Worm (Caenorhabditis elegans): Measurements from ENCODE around the gene best-1.

ce11 chrIV:13121396-13121795, 11.8 kb upstream of the best-1 start:
- TF ChIP-seq tbx-11 (GFP tag; IDR thresholded peaks at IDR 0.05) (no peak), hmbx-1 (tag; optimal IDR thresholded peaks at IDR 0.05) (no peak), ama-1 (optimal IDR thresholded peaks at IDR 0.05) (no peak), ets-7 (tag; optimal IDR thresholded peaks at IDR 0.05) (no peak), hnd-1 (tag; optimal IDR thresholded peaks at IDR 0.05) (no peak), tbx-37 (GFP tag; conservative IDR thresholded peaks at IDR 0.05) (no peak), tra-4 (tag; optimal IDR thresholded peaks at IDR 0.05) (no peak), ceh-36 (tag; optimal IDR thresholded peaks at IDR 0.05) (no peak), flt-1 (GFP tag; IDR thresholded peaks at IDR 0.05) (no peak), F13C5.2 (tag; optimal IDR thresholded peaks at IDR 0.05) (no peak), scrt-1 (GFP tag; IDR thresholded peaks at IDR 0.05) (no peak), aly-1 (tag; optimal IDR thresholded peaks at IDR 0.05) (no peak)

Data from whole organism, early embryonic.